Worm (Caenorhabditis elegans): ENCODE measurements around the gene cutl-18.

The cutl-18 gene

DNA sequence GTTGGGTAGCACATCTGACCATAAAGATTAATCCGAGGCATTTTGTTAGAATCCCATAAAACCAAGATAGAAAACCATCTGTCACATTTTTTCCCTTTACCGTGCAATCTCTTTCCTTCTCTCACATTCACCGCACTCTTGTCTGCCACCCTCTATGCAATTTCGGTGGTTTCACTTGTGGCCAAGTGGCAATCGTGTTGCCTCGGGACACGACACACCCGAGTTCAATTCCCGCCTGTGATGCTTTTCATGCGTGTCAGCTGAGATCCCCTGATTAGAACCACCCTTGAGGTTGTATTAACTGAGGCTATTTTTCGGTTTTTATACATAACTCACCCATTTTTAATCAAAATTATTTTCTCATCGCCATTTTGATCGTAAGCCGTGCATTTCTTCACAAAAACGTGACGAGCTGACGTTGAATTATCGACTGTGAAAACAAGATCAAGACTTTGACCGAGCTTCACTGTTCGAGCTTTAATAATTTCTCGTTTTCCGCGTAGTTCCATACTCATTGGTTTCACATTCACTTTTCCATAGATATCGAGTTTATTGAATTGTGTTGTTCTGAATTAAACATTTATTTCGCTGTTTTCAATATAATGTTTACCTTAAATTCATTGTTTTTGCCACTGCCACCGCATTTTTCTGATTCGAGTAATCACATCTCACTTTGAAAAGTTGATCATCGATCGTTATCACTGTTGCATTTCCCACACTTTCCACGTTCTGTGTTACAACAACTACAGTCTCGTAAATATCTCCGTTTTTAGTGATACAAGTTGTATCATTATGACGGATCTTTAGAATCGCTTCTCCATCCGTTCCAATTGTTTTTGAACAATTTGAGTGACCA lies 2.4 kb downstream of the cutl-18 start (continued):
- TF ChIP-seq zfp-3 (GFP tag; conservative IDR thresholded peaks at IDR 0.05) = peak; percentile 92
- TF ChIP-seq snpc-1.2 (GFP tag; IDR thresholded peaks at IDR 0.05) = peak; percentile 96
- peak; percentile 89 for TF ChIP-seq dmd-6 (GFP tag; IDR thresholded peaks at IDR 0.05)
- peak; percentile 92 for TF ChIP-seq lin-29 (GFP tag; IDR thresholded peaks at IDR 0.05)
- TF ChIP-seq egl-43 (GFP tag; IDR thresholded peaks at IDR 0.05) = peak; percentile 100
- peak; percentile 93 for TF ChIP-seq ceh-20 (GFP tag; IDR thresholded peaks at IDR 0.05)
- TF ChIP-seq nhr-11 (tag; optimal IDR thresholded peaks at IDR 0.05) = peak; percentile 57
- TF ChIP-seq daf-12 (tag; optimal IDR thresholded peaks at IDR 0.05) = no peak
- peak; percentile 100 for TF ChIP-seq F26F4.8 (GFP tag; conservative IDR thresholded peaks at IDR 0.05)
- TF ChIP-seq spr-1 (tag; optimal IDR thresholded peaks at IDR 0.05) = peak; percentile 88
- 0 out of 2 replicates have a peak, but pooled peaks have one; percentile 85 for TF ChIP-seq tag-97 (GFP tag; IDR thresholded peaks at IDR 0.05)
- TF ChIP-seq ztf-7 (tag; optimal IDR thresholded peaks at IDR 0.05) = peak; percentile 87
- peak; percentile 96 for TF ChIP-seq dmd-9 (GFP tag; IDR thresholded peaks at IDR 0.05)
- TF ChIP-seq lsy-2 (tag; optimal IDR thresholded peaks at IDR 0.05) = peak; percentile 39 to 78
- no peak for TF ChIP-seq aly-2 (tag; optimal IDR thresholded peaks at IDR 0.05)
- TF ChIP-seq hmg-1.1 (GFP tag; IDR thresholded peaks at IDR 0.05) = peak; percentile 93
- TF ChIP-seq mdl-1 (tag; optimal IDR thresholded peaks at IDR 0.05) = peak in 1 of 2 experiments; percentile 49
- TF ChIP-seq daf-8 (GFP tag; IDR thresholded peaks at IDR 0.05) = 0 out of 2 replicates have a peak, but pooled peaks have one; percentile 59
- peak; percentile 76 for TF ChIP-seq nhr-10 (tag; optimal IDR thresholded peaks at IDR 0.05)
- TF ChIP-seq tra-1 (GFP tag; IDR thresholded peaks at IDR 0.05) = peak; percentile 99
- peak; percentile 45 for TF ChIP-seq R02D3.7 (tag; optimal IDR thresholded peaks at IDR 0.05)
- no peak for TF ChIP-seq nhr-237 (tag; optimal IDR thresholded peaks at IDR 0.05)
- peak; percentile 98 for TF ChIP-seq daf-19 (GFP tag; conservative IDR thresholded peaks at IDR 0.05)
- peak; percentile 88 for TF ChIP-seq F10B5.3 (tag; optimal IDR thresholded peaks at IDR 0.05)
- peak; percentile 100 for TF ChIP-seq lim-7 (GFP tag; IDR thresholded peaks at IDR 0.05)
- TF ChIP-seq nhr-28 (tag; optimal IDR thresholded peaks at IDR 0.05) = peak; percentile 78
- TF ChIP-seq fkh-10 (GFP tag; optimal IDR thresholded peaks at IDR 0.05) = no peak
- peak; percentile 98 for TF ChIP-seq hlh-30 (tag; optimal IDR thresholded peaks at IDR 0.05; ENCODE audit: insufficient read depth)
- TF ChIP-seq rbr-2 (tag; optimal IDR thresholded peaks at IDR 0.05) = peak; percentile 90
- TF ChIP-seq nhr-111 (GFP tag; optimal IDR thresholded peaks at IDR 0.05) = peak; percentile 98
- no peak for TF ChIP-seq fos-1 (tag; optimal IDR thresholded peaks at IDR 0.05)
- peak; percentile 74 for TF ChIP-seq zfp-2 (tag; optimal IDR thresholded peaks at IDR 0.05)
- TF ChIP-seq lin-39 (tag; optimal IDR thresholded peaks at IDR 0.05) = no peak
- peak in 1 of 2 experiments; percentile 82 for TF ChIP-seq hif-1 (tag; optimal IDR thresholded peaks at IDR 0.05)
- TF ChIP-seq snpc-4 (tag; optimal IDR thresholded peaks at IDR 0.05) = no peak
- peak; percentile 68 for TF ChIP-seq F37D6.2 (tag; optimal IDR thresholded peaks at IDR 0.05)
- TF ChIP-seq ceh-28 (tag; optimal IDR thresholded peaks at IDR 0.05) = no peak
- no peak for TF ChIP-seq ceh-82 (tag; optimal IDR thresholded peaks at IDR 0.05)
- no peak for TF ChIP-seq zip-2 (tag; optimal IDR thresholded peaks at IDR 0.05)
- peak; percentile 97 to 99 for TF ChIP-seq madf-5 (GFP tag; IDR thresholded peaks at IDR 0.05)
- peak; percentile 71 for TF ChIP-seq T20F7.1 (GFP tag; optimal IDR thresholded peaks at IDR 0.05)
- peak; percentile 99 for TF ChIP-seq nhr-41 (GFP tag; IDR thresholded peaks at IDR 0.05)
- TF ChIP-seq skn-1 (tag; optimal IDR thresholded peaks at IDR 0.05) = no peak
- TF ChIP-seq pha-4 (GFP tag; IDR thresholded peaks at IDR 0.05) = peak; percentile 99
- no peak for TF ChIP-seq pha-4 (tag; optimal IDR thresholded peaks at IDR 0.05)
- TF ChIP-seq unc-130 (GFP tag; optimal IDR thresholded peaks at IDR 0.05) = peak; percentile 96
- peak; percentile 92 for TF ChIP-seq lir-3 (tag; optimal IDR thresholded peaks at IDR 0.05)
- TF ChIP-seq dpl-1 (GFP tag; optimal IDR thresholded peaks at IDR 0.05) = peak; percentile 56
- TF ChIP-seq dmd-8 (GFP tag; IDR thresholded peaks at IDR 0.05) = peak; percentile 100
- TF ChIP-seq daf-16 (GFP tag; optimal IDR thresholded peaks at IDR 0.05) = peak; percentile 89 to 98
- peak; percentile 87 for TF ChIP-seq daf-16 (tag; optimal IDR thresholded peaks at IDR 0.05)

Measured in whole organism, L4 larva.